Fruit fly (Drosophila melanogaster) whole organism, pupa: ENCODE results near the gene CG32248.

Source experiments
- CG10348 ChIP-seq: fragments of 200-800 bp; sonication (Bioruptor generic); IDR thresholded peaks from 2 replicates; pipeline ENCODE4 v1.3.6; 2022; ENCODE audit warnings: missing biosample characterization, missing genetic modification characterization
- CG13204 ChIP-seq: fragments of 200-800 bp; sonication (Bioruptor generic); optimal IDR thresholded peaks from 2 replicates; lab custom pipeline; 2018; ENCODE audit warnings: missing biosample characterization, mild to moderate bottlenecking, missing genetic modification characterization, moderate library complexity
- CG14655 ChIP-seq: fragments of 200-800 bp; sonication (Bioruptor generic); optimal IDR thresholded peaks from 3 replicates; lab custom pipeline; 2017; ENCODE audit warnings: mild to moderate bottlenecking, missing biosample characterization, missing genetic modification reagents, missing genetic modification characterization
- CG15710 ChIP-seq: fragments of 200-800 bp; sonication (Bioruptor generic); optimal IDR thresholded peaks from 2 replicates; lab custom pipeline; 2018; ENCODE audit warnings: missing biosample characterization, mild to moderate bottlenecking, missing genetic modification characterization, moderate library complexity
- CG17806 ChIP-seq: fragments of 200-800 bp; sonication (Bioruptor generic); optimal IDR thresholded peaks from 2 replicates; lab custom pipeline; 2018; ENCODE audit warnings: missing biosample characterization, mild to moderate bottlenecking, missing genetic modification characterization, moderate library complexity
- CG34367 ChIP-seq: fragments of 200-800 bp; sonication (Bioruptor generic); optimal IDR thresholded peaks from 2 replicates; lab custom pipeline; 2018; ENCODE audit warnings: missing biosample characterization, mild to moderate bottlenecking, missing genetic modification characterization
- CG4496 ChIP-seq: fragments of 200-800 bp; sonication (Bioruptor generic); IDR thresholded peaks from 3 replicates; pipeline ENCODE4 v1.3.6; 2022; ENCODE audit warnings: missing biosample characterization, missing genetic modification characterization
- CG8159 ChIP-seq: fragments of 200-800 bp; sonication (Bioruptor generic); optimal IDR thresholded peaks from 3 replicates; lab custom pipeline; 2018; ENCODE audit warnings: missing biosample characterization, mild to moderate bottlenecking, missing genetic modification characterization, moderate library complexity
- CG8301 ChIP-seq: fragments of 200-800 bp; sonication (Bioruptor generic); optimal IDR thresholded peaks from 2 replicates; lab custom pipeline; 2018; ENCODE audit warnings: missing biosample characterization, mild to moderate bottlenecking, missing genetic modification characterization
- CG9948 ChIP-seq: fragments of 200-800 bp; sonication (Bioruptor generic); optimal IDR thresholded peaks from 2 replicates; lab custom pipeline; 2018; ENCODE audit warnings: missing biosample characterization, mild to moderate bottlenecking, missing genetic modification characterization, moderate library complexity
- EcR ChIP-seq: fragments of 200-800 bp; sonication (Bioruptor generic); optimal IDR thresholded peaks from 3 replicates; lab custom pipeline; 2019; ENCODE audit warnings: missing biosample characterization, missing genetic modification characterization, mild to moderate bottlenecking, moderate library complexity, missing genetic modification reagents
- Pif1A ChIP-seq: fragments of 200-800 bp; sonication (Bioruptor generic); optimal IDR thresholded peaks from 3 replicates; lab custom pipeline; 2016; ENCODE audit warnings: missing biosample characterization, missing genetic modification characterization
- Pif1B ChIP-seq: fragments of 200-800 bp; sonication (Bioruptor generic); optimal IDR thresholded peaks from 3 replicates; lab custom pipeline; 2016; ENCODE audit warnings: missing biosample characterization, missing genetic modification characterization

DNA sequence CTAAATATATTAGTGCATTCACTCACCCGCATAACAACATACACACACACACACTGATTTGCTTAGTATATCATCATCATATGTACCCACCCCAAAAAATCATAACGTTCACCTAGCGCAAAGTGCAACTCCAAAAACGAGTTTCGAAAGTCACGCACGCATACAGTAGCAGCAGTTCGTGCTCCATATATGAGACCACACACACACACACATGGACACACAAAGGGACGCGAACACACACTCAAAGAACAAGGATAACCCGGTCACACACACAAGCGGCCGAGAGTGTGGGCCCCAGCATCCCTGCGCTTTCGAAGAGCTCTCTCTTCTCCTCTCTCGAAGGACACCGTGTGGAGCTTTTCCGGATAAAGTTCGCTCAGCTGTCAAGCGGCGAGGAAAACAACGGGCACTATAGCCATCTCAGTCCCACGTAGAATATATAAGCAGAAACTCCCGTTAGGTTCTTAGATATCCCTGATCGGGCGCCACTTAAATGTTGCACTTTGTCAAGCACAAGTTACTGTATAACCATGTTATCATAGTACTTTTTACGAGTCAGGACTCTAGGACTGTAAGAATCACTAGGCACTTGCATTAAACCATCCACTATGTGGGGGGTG, 40.3 kb upstream of the CG32248 start:
- TF ChIP-seq EcR (GFP tag; lab: Kevin White, UChicago) = no peak
- TF ChIP-seq CG8159 = no peak
- TF ChIP-seq Pif1B (GFP tag; lab: Kevin White, UChicago) = no peak
- no peak for TF ChIP-seq CG9948
- no peak for TF ChIP-seq CG8301
- TF ChIP-seq CG10348 (GFP tag; lab: Robert Waterston, UW) = no peak
- TF ChIP-seq Pif1A (GFP tag; lab: Kevin White, UChicago) = no peak
- no peak for TF ChIP-seq CG14655 (GFP tag; lab: Kevin White, UChicago)
- TF ChIP-seq CG15710 (tag; lab: Kevin White, UChicago) = no peak
- TF ChIP-seq CG17806 (tag; lab: Kevin White, UChicago) = no peak
- TF ChIP-seq CG13204 (GFP tag; lab: Kevin White, UChicago) = no peak
- no peak for TF ChIP-seq CG4496 (GFP tag; lab: Robert Waterston, UW)
- no peak for TF ChIP-seq CG34367
